Worm (Caenorhabditis elegans): ENCODE results near the gene kgb-1.

ce11 chrIV:425995-426394 is 16.2 kb upstream of the kgb-1 start, which contains the start of gene garr-1:
- TF ChIP-seq xnd-1 (tag; optimal IDR thresholded peaks at IDR 0.05) (no peak), cebp-2 (GFP tag; IDR thresholded peaks at IDR 0.05) (no peak), rcor-1 (GFP tag; IDR thresholded peaks at IDR 0.05) (no peak), bed-2 (GFP tag; IDR thresholded peaks at IDR 0.05) (no peak), fkh-3 (tag; optimal IDR thresholded peaks at IDR 0.05) (no peak), rpc-1 (optimal IDR thresholded peaks at IDR 0.05) (no peak), rpc-1 (tag; optimal IDR thresholded peaks at IDR 0.05) (no peak), sdz-38 (tag; optimal IDR thresholded peaks at IDR 0.05) (no peak), F33H1.4 (GFP tag; IDR thresholded peaks at IDR 0.05) (no peak), zim-3 (tag; optimal IDR thresholded peaks at IDR 0.05) (no peak), ama-1 (optimal IDR thresholded peaks at IDR 0.05) (no peak), ama-1 (GFP tag; optimal IDR thresholded peaks at IDR 0.05) (no peak)

All from whole organism, young adult.